Fruit fly (Drosophila melanogaster) whole organism: ENCODE data around the gene Muted.

Experiments used
- CG8478 ChIP-seq: fragments of >200 bp; optimal IDR thresholded peaks from 2 replicates; lab custom pipeline; 2018; ENCODE audit warnings: inconsistent platforms
- pan ChIP-seq: fragments of >200 bp; optimal IDR thresholded peaks from 2 replicates; lab custom pipeline; 2017
- psq ChIP-seq: fragments of >200 bp; optimal IDR thresholded peaks from 2 replicates; lab custom pipeline; 2017

DNA sequence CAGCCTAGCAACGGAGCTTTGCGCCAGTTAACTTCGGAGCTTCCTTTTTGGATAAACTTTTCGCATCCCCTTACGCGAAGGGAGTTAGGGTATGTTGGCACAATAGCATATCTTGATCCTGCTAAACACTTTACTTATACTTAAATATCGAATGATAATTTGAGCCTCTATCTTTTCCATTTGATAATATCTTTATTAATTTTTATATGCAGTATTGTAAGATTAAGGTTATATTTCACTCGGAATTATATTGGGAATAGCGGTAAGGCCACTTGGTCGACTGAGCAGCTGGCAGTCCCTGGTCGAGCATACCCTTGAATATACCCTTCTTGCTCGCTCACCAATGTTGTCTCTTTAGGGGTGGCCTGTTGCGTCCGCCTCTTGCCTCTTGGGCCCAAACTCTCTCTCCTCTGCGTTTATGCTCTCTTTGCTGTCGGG lies 6.4 kb downstream of the Muted start:
- TF ChIP-seq psq (lab: Kevin White, UChicago) (no peak), CG8478 (lab: Kevin White, UChicago) (no peak), pan (lab: Kevin White, UChicago) (peak; percentile 72)
